Fruit fly (Drosophila melanogaster) whole organism, adult: ENCODE results near the gene CG14356.

Experiments used
- CG1620 ChIP-seq: fragments of 200-800 bp; sonication (Bioruptor generic); optimal IDR thresholded peaks from 2 replicates; lab custom pipeline; 2016; ENCODE audit warnings: missing biosample characterization, missing genetic modification characterization
- CG5204 ChIP-seq: fragments of 200-800 bp; sonication (Bioruptor generic); optimal IDR thresholded peaks from 2 replicates; lab custom pipeline; 2016; ENCODE audit warnings: missing biosample characterization, missing genetic modification characterization
- CG7045 ChIP-seq: fragments of 200-800 bp; sonication (Bioruptor generic); optimal IDR thresholded peaks from 2 replicates; lab custom pipeline; 2017; ENCODE audit warnings: missing biosample characterization, mild to moderate bottlenecking, missing genetic modification characterization
- CG7101 ChIP-seq: fragments of 200-800 bp; sonication (Bioruptor generic); optimal IDR thresholded peaks from 2 replicates; lab custom pipeline; 2018; ENCODE audit warnings: missing biosample characterization, mild to moderate bottlenecking, missing genetic modification characterization, moderate library complexity
- Crg-1 ChIP-seq: fragments of 200-800 bp; sonication (Bioruptor generic); optimal IDR thresholded peaks from 2 replicates; lab custom pipeline; 2016; ENCODE audit warnings: missing biosample characterization, missing genetic modification characterization
- Hr96 ChIP-seq: fragments of 200-800 bp; sonication (Bioruptor generic); optimal IDR thresholded peaks from 2 replicates; lab custom pipeline; 2016; ENCODE audit warnings: missing biosample characterization, missing genetic modification characterization
- Mnt ChIP-seq: fragments of 200-800 bp; sonication (Bioruptor generic); optimal IDR thresholded peaks from 2 replicates; lab custom pipeline; 2016; ENCODE audit warnings: missing biosample characterization, mild to moderate bottlenecking, missing genetic modification characterization
- bab1 ChIP-seq: fragments of 200-800 bp; sonication (Bioruptor generic); optimal IDR thresholded peaks from 3 replicates; lab custom pipeline; 2019; ENCODE audit warnings: missing biosample characterization, mild to moderate bottlenecking, missing genetic modification characterization, moderate library complexity
- cic ChIP-seq: fragments of 200-800 bp; sonication (Bioruptor generic); optimal IDR thresholded peaks from 2 replicates; lab custom pipeline; 2017; ENCODE audit warnings: missing biosample characterization, mild to moderate bottlenecking, missing genetic modification characterization, moderate library complexity
- cnc ChIP-seq, 2 experiments: fragments of >200 bp; optimal IDR thresholded peaks; 2 replicates each; lab custom pipeline; 2017
- kay ChIP-seq: fragments of 200-800 bp; sonication (Bioruptor generic); peaks from one replicate; lab custom pipeline; 2016; ENCODE audit warnings: missing biosample characterization, missing genetic modification characterization, borderline replicate concordance
- ovo ChIP-seq: fragments of 200-800 bp; sonication (Bioruptor generic); optimal IDR thresholded peaks from 2 replicates; lab custom pipeline; 2016; ENCODE audit warnings: missing biosample characterization, missing genetic modification characterization
- tj ChIP-seq: fragments of 200-800 bp; sonication (Bioruptor generic); optimal IDR thresholded peaks from 3 replicates; lab custom pipeline; 2017; ENCODE audit warnings: missing biosample characterization, mild to moderate bottlenecking, missing genetic modification characterization, moderate library complexity

DNA sequence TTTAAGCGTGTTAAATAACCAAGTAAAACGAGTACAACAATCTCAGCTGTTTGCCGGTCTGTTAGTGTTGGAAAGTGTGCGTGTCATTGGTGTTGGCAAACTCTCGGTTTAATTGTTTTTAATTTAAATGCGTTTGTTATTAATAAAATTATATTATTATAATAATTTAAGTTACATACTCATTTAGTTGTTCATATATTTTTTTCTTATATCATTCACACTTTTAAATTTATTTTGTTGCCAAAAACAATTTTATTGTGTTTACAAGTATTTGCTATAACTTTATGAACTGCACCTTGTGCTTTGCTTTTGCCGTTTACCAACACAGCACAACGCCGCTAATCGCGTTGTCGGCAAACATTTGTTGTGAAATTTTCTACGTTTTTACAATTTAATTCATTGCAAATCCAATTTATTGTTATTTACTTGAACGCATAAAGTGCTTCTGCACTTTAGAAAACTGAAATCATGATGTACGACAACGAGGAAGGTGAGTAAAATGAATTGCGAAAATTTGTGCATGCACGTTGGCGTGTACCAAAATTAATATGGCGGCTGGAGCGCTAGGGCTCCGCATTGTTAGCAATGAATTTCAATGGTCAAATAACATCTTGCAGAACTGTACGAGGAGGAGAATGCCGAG is 6.3 kb downstream of the CG14356 start, which contains the start of the genes 140up and Polr2B:
- TF ChIP-seq cnc (optimal IDR thresholded peaks at IDR 0.05; lab: Kevin White, UChicago) (no peak), ovo (GFP tag; lab: Kevin White, UChicago) (peak; percentile 93), kay (GFP tag; lab: Kevin White, UChicago) (no peak), bab1 (GFP tag; lab: Kevin White, UChicago) (peak; percentile 93), Mnt (GFP tag; lab: Kevin White, UChicago) (peak; percentile 86), CG7101 (tag; lab: Kevin White, UChicago) (peak; percentile 96), cic (GFP tag; lab: Kevin White, UChicago) (peak; percentile 61), CG5204 (GFP tag; lab: Kevin White, UChicago) (peak; percentile 77), CG1620 (GFP tag; lab: Kevin White, UChicago) (peak; percentile 79), CG7045 (GFP tag; lab: Kevin White, UChicago) (peak; percentile 95), Hr96 (GFP tag; lab: Kevin White, UChicago) (peak; percentile 74), Crg-1 (GFP tag; lab: Kevin White, UChicago) (peak; percentile 96), tj (peak; percentile 72)
